Fruit fly (Drosophila melanogaster): ENCODE measurements around the gene CG14323.

dm6 chr3R:17593470-17593869 is 28.4 kb downstream of the CG14323 start:
- no peak for TF ChIP-seq psq (optimal IDR thresholded peaks at IDR 0.05)
- no peak for TF ChIP-seq h (optimal IDR thresholded peaks at IDR 0.05)
- no peak for TF ChIP-seq insv (optimal IDR thresholded peaks at IDR 0.05)
- TF ChIP-seq Sin3A (optimal IDR thresholded peaks at IDR 0.05), result no peak
- TF ChIP-seq ttk (optimal IDR thresholded peaks at IDR 0.05), result no peak
- TF ChIP-seq Myc (optimal IDR thresholded peaks at IDR 0.05), result no peak
